Fruit fly (Drosophila melanogaster): ENCODE data around the gene RpS26.

The RpS26 gene

DNA sequence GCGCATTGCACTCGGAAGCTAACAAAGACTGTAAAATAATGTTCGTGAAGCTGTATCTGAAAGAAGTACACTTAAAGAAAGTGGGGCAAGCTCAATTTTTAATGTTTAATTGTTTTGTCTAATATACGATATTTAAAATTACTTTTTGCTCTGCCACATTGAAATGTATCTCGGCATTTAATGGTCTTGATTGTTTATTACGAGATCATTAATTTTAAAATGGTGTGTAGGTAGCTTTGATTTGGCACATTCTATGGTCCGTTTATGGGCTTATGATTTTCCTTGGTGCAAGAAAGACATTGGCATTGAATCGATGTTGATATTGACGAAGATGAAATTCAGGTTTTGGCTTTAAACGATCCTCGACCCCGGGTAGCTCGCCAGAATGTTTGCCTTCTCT lies 20.5 kb upstream of the RpS26 start (continued):
- TF ChIP-seq pdm3 (GFP tag; optimal IDR thresholded peaks at IDR 0.05), result peak; percentile 76
- TF ChIP-seq OdsH (GFP tag; optimal IDR thresholded peaks at IDR 0.05), result peak; percentile 61
- peak; percentile 71 for TF ChIP-seq Ets21C (GFP tag; optimal IDR thresholded peaks at IDR 0.05)
- TF ChIP-seq Smox (GFP tag; optimal IDR thresholded peaks at IDR 0.05), result peak; percentile 79
- TF ChIP-seq CG34406 (GFP tag; optimal IDR thresholded peaks at IDR 0.05), result peak; percentile 58
- peak; percentile 33 for TF ChIP-seq Sox15 (GFP tag; optimal IDR thresholded peaks at IDR 0.05)
- no peak for TF ChIP-seq CG11902 (GFP tag; optimal IDR thresholded peaks at IDR 0.05)
- TF ChIP-seq CG8319 (GFP tag; optimal IDR thresholded peaks at IDR 0.05), result no peak

- TF ChIP-seq CG7368 (GFP tag; optimal IDR thresholded peaks at IDR 0.05), result peak; percentile 43
- peak; percentile 69; the same call in 1 of the 3 replicates for TF ChIP-seq CG6163 (GFP tag; IDR thresholded peaks at IDR 0.05)
- TF ChIP-seq Lpt (GFP tag; optimal IDR thresholded peaks at IDR 0.05), result peak; percentile 86
- TF ChIP-seq CG15336 (GFP tag; IDR thresholded peaks at IDR 0.05), result peak; percentile 63
- TF ChIP-seq Eip78C (GFP tag), result peak; percentile 78
- peak; percentile 31 for TF ChIP-seq Eip75B (GFP tag; optimal IDR thresholded peaks at IDR 0.05)
- no peak for TF ChIP-seq Hr4 (GFP tag; optimal IDR thresholded peaks at IDR 0.05)
- peak; percentile 54 for TF ChIP-seq CG1621 (tag; optimal IDR thresholded peaks at IDR 0.05)
- no peak for TF ChIP-seq cyc (GFP tag; optimal IDR thresholded peaks at IDR 0.05)
- no peak for TF ChIP-seq Eip93F (GFP tag; optimal IDR thresholded peaks at IDR 0.05)
- TF ChIP-seq salr (GFP tag; optimal IDR thresholded peaks at IDR 0.05), result peak in 1 of 2 experiments; percentile 40
- peak; percentile 35 for TF ChIP-seq Sox14 (GFP tag; optimal IDR thresholded peaks at IDR 0.05)
- 0 out of 2 replicates have a peak, but pooled peaks have one; percentile 34 for TF ChIP-seq Gug (GFP tag; IDR thresholded peaks at IDR 0.05)
- TF ChIP-seq spab (GFP tag; optimal IDR thresholded peaks at IDR 0.05), result peak; percentile 55
- TF ChIP-seq dsx (GFP tag; optimal IDR thresholded peaks at IDR 0.05; ENCODE audit: poor library complexity, severe bottlenecking), result peak; percentile 63
- peak; percentile 69; the same call in 2 of the 3 replicates for TF ChIP-seq CG8119 (GFP tag; IDR thresholded peaks at IDR 0.05)
- peak; percentile 8 for TF ChIP-seq CG6792 (GFP tag; optimal IDR thresholded peaks at IDR 0.05)
- TF ChIP-seq CG3032 (tag; optimal IDR thresholded peaks at IDR 0.05), result peak; percentile 36
- no peak for TF ChIP-seq Hr38 (GFP tag; optimal IDR thresholded peaks at IDR 0.05)
- TF ChIP-seq Sox102F (GFP tag; optimal IDR thresholded peaks at IDR 0.05), result no peak
- TF ChIP-seq topi (GFP tag; optimal IDR thresholded peaks at IDR 0.05), result no peak
- TF ChIP-seq CG10669 (GFP tag; optimal IDR thresholded peaks at IDR 0.05), result peak; percentile 53
- TF ChIP-seq achi (GFP tag; optimal IDR thresholded peaks at IDR 0.05), result peak; percentile 40
- peak; percentile 39 for TF ChIP-seq CG34406 (GFP tag; optimal IDR thresholded peaks at IDR 0.05)
- TF ChIP-seq Met (GFP tag; optimal IDR thresholded peaks at IDR 0.05), result peak; percentile 26
- TF ChIP-seq CG6808 (GFP tag; optimal IDR thresholded peaks at IDR 0.05), result peak; percentile 52
- TF ChIP-seq CG8319 (GFP tag; optimal IDR thresholded peaks at IDR 0.05), result no peak
- TF ChIP-seq CG31627 (GFP tag; optimal IDR thresholded peaks at IDR 0.05), result no peak
- peak; percentile 41 for TF ChIP-seq pdm3 (GFP tag; optimal IDR thresholded peaks at IDR 0.05)
- TF ChIP-seq lz (GFP tag; optimal IDR thresholded peaks at IDR 0.05), result no peak
- TF ChIP-seq CG11762 (GFP tag; optimal IDR thresholded peaks at IDR 0.05; ENCODE audit: insufficient read depth), result no peak
- peak; percentile 49 for TF ChIP-seq CG3919 (GFP tag; optimal IDR thresholded peaks at IDR 0.05)
- TF ChIP-seq Sox15 (GFP tag; optimal IDR thresholded peaks at IDR 0.05), result no peak
- TF ChIP-seq CG32006 (GFP tag; optimal IDR thresholded peaks at IDR 0.05), result peak; percentile 52
- peak; percentile 44 for TF ChIP-seq acj6 (GFP tag; optimal IDR thresholded peaks at IDR 0.05)
- no peak for TF ChIP-seq Blimp-1 (GFP tag; optimal IDR thresholded peaks at IDR 0.05)
- peak; percentile 39 for TF ChIP-seq CG8632 (GFP tag; optimal IDR thresholded peaks at IDR 0.05)
- TF ChIP-seq net (GFP tag; optimal IDR thresholded peaks at IDR 0.05), result peak; percentile 52
- TF ChIP-seq fd85E (GFP tag; optimal IDR thresholded peaks at IDR 0.05), result no peak
- peak; percentile 7 for TF ChIP-seq CG10631 (GFP tag; optimal IDR thresholded peaks at IDR 0.05)
- peak; percentile 49 for TF ChIP-seq CG9139 (GFP tag; optimal IDR thresholded peaks at IDR 0.05)
- peak; percentile 28 for TF ChIP-seq OdsH (GFP tag; optimal IDR thresholded peaks at IDR 0.05)
- no peak for TF ChIP-seq CG11902 (GFP tag; optimal IDR thresholded peaks at IDR 0.05)
- no peak for TF ChIP-seq svp (GFP tag)
- TF ChIP-seq esn (GFP tag; optimal IDR thresholded peaks at IDR 0.05), result no peak
- TF ChIP-seq eg (GFP tag; IDR thresholded peaks at IDR 0.05), result peak; percentile 62; the same call in 1 of the 3 replicates
These were observed 16.7 kb upstream of the RpS26 start for dm6 chr2L:18459698-18460348.
